Worm (Caenorhabditis elegans) whole organism, L2 larva: ENCODE results near the gene srm-5.

Experiments used
- C34F6.9 ChIP-seq: fragments of 150-350 bp; optimal IDR thresholded peaks from 2 replicates; lab custom pipeline; 2014; ENCODE audit warnings: missing biosample characterization, missing genetic modification characterization
- F13H6.1 ChIP-seq: sonication (generic microtip); optimal IDR thresholded peaks from 2 replicates; lab custom pipeline; 2016; ENCODE audit warnings: missing genetic modification characterization, missing compliant biosample characterization
- R02D3.7 ChIP-seq: fragments of 150-350 bp; optimal IDR thresholded peaks from 2 replicates; lab custom pipeline; 2014; ENCODE audit warnings: missing biosample characterization, missing genetic modification characterization
- Y55F3AM.14 ChIP-seq: fragments of 200-800 bp; sonication (Bioruptor generic); optimal IDR thresholded peaks from 2 replicates; lab custom pipeline; 2018; ENCODE audit warnings: mild to moderate bottlenecking, missing genetic modification characterization, missing compliant biosample characterization
- ZK546.5 ChIP-seq: sonication (generic microtip); optimal IDR thresholded peaks from 2 replicates; lab custom pipeline; 2017; ENCODE audit warnings: missing biosample characterization, missing genetic modification characterization
- alr-1 ChIP-seq: fragments of 150-350 bp; optimal IDR thresholded peaks from 2 replicates; lab custom pipeline; 2014; ENCODE audit warnings: missing biosample characterization, missing genetic modification characterization
- aly-2 ChIP-seq: fragments of 150-350 bp; optimal IDR thresholded peaks from 2 replicates; lab custom pipeline; 2014; ENCODE audit warnings: missing biosample characterization, missing genetic modification characterization
- ama-1 ChIP-seq: fragments of 150-350 bp; optimal IDR thresholded peaks from 2 replicates; lab custom pipeline; 2018; ENCODE audit warnings: inconsistent platforms
- blmp-1 ChIP-seq: sonication (generic microtip); optimal IDR thresholded peaks from 2 replicates; lab custom pipeline; 2017; ENCODE audit warnings: missing genetic modification characterization, mild to moderate bottlenecking, missing compliant biosample characterization, antibody characterized with exemption, moderate library complexity; ENCODE audit not compliant: insufficient read depth
- ceh-16 ChIP-seq: fragments of 150-350 bp; optimal IDR thresholded peaks from 2 replicates; lab custom pipeline; 2014; ENCODE audit warnings: missing biosample characterization, missing genetic modification characterization
- ceh-82 ChIP-seq: fragments of 150-350 bp; optimal IDR thresholded peaks from 2 replicates; lab custom pipeline; 2014; ENCODE audit warnings: missing biosample characterization, missing genetic modification characterization
- crh-2 ChIP-seq: sonication (generic microtip); optimal IDR thresholded peaks from 2 replicates; lab custom pipeline; 2017; ENCODE audit warnings: missing biosample characterization, missing genetic modification characterization
- dmd-4 ChIP-seq: sonication (generic microtip); optimal IDR thresholded peaks from 2 replicates; lab custom pipeline; 2017; ENCODE audit warnings: missing biosample characterization, missing genetic modification characterization
- egl-27 ChIP-seq: sonication (generic microtip); optimal IDR thresholded peaks from 3 replicates; lab custom pipeline; 2017; ENCODE audit warnings: missing biosample characterization, missing genetic modification reagents, missing genetic modification characterization
- elt-1 ChIP-seq: fragments of 150-350 bp; optimal IDR thresholded peaks from 2 replicates; lab custom pipeline; 2014; ENCODE audit warnings: missing biosample characterization, missing genetic modification characterization
- elt-3 ChIP-seq: sonication (generic microtip); optimal IDR thresholded peaks from 2 replicates; lab custom pipeline; 2017; ENCODE audit warnings: missing biosample characterization, missing genetic modification characterization
- fos-1 ChIP-seq: fragments of 150-350 bp; optimal IDR thresholded peaks from 2 replicates; lab custom pipeline; 2014; ENCODE audit warnings: missing biosample characterization, missing genetic modification characterization
- gmeb-1 ChIP-seq: fragments of 150-350 bp; optimal IDR thresholded peaks from 2 replicates; lab custom pipeline; 2014; ENCODE audit warnings: missing biosample characterization, missing genetic modification characterization
- lin-11 ChIP-seq: fragments of 150-350 bp; sonication (generic microtip); optimal IDR thresholded peaks from 2 replicates; lab custom pipeline; 2014; ENCODE audit warnings: missing biosample characterization, missing genetic modification characterization, inconsistent platforms, mixed read lengths
- lin-13 ChIP-seq: fragments of 150-350 bp; optimal IDR thresholded peaks from 2 replicates; lab custom pipeline; 2014; ENCODE audit warnings: missing biosample characterization, missing genetic modification reagents, missing genetic modification characterization
- lin-39 ChIP-seq: fragments of 150-350 bp; optimal IDR thresholded peaks from 2 replicates; lab custom pipeline; 2014; ENCODE audit warnings: missing biosample characterization, missing genetic modification reagents, missing genetic modification characterization
- lsy-2 ChIP-seq, 2 experiments: fragments of 150-350 bp in 1 of 2; sonication (generic microtip) in 1 of 2; optimal IDR thresholded peaks; 2 replicates each; lab custom pipeline; 2014 to 2017; ENCODE audit warnings: missing biosample characterization in 2 of 2, missing genetic modification characterization in 2 of 2
- mab-5 ChIP-seq: fragments of 150-350 bp; optimal IDR thresholded peaks from 2 replicates; lab custom pipeline; 2014; ENCODE audit warnings: missing biosample characterization, missing genetic modification characterization
- mbf-1 ChIP-seq: sonication (generic microtip); optimal IDR thresholded peaks from 2 replicates; lab custom pipeline; 2017; ENCODE audit warnings: missing biosample characterization, missing genetic modification characterization
- mdl-1 ChIP-seq, 2 experiments: fragments of 150-350 bp in 1 of 2; sonication (generic microtip) in 1 of 2; optimal IDR thresholded peaks; 2 replicates each; lab custom pipeline; 2017; ENCODE audit warnings: missing biosample characterization in 2 of 2, missing genetic modification characterization in 2 of 2
- nhr-10 ChIP-seq: sonication (generic microtip); optimal IDR thresholded peaks from 2 replicates; lab custom pipeline; 2017; ENCODE audit warnings: missing biosample characterization, missing genetic modification characterization
- nhr-11 ChIP-seq: fragments of 150-350 bp; optimal IDR thresholded peaks from 2 replicates; lab custom pipeline; 2014; ENCODE audit warnings: missing biosample characterization, missing genetic modification characterization
- nhr-12 ChIP-seq: fragments of 150-350 bp; optimal IDR thresholded peaks from 2 replicates; lab custom pipeline; 2014; ENCODE audit warnings: missing biosample characterization, missing genetic modification characterization
- nhr-129 ChIP-seq: fragments of 150-350 bp; optimal IDR thresholded peaks from 2 replicates; lab custom pipeline; 2014; ENCODE audit warnings: missing biosample characterization, missing genetic modification characterization
- nhr-21 ChIP-seq: fragments of 150-350 bp; optimal IDR thresholded peaks from 2 replicates; lab custom pipeline; 2014; ENCODE audit warnings: missing biosample characterization, missing genetic modification characterization
- nhr-23 ChIP-seq: fragments of 150-350 bp; optimal IDR thresholded peaks from 2 replicates; lab custom pipeline; 2014; ENCODE audit warnings: missing biosample characterization, missing genetic modification reagents, missing genetic modification characterization
- nhr-237 ChIP-seq: fragments of 150-350 bp; optimal IDR thresholded peaks from 2 replicates; lab custom pipeline; 2014; ENCODE audit warnings: missing biosample characterization, missing genetic modification characterization
- nhr-25 ChIP-seq: fragments of 150-350 bp; sonication (generic microtip); optimal IDR thresholded peaks from 3 replicates; lab custom pipeline; 2014; ENCODE audit warnings: missing biosample characterization, missing genetic modification characterization
- nhr-6 ChIP-seq: fragments of 150-350 bp; optimal IDR thresholded peaks from 2 replicates; lab custom pipeline; 2014; ENCODE audit warnings: missing biosample characterization, missing genetic modification characterization
- nhr-77 ChIP-seq: fragments of 150-350 bp; optimal IDR thresholded peaks from 2 replicates; lab custom pipeline; 2014; ENCODE audit warnings: missing biosample characterization, missing genetic modification characterization
- peb-1 ChIP-seq: fragments of 150-350 bp; optimal IDR thresholded peaks from 2 replicates; lab custom pipeline; 2014; ENCODE audit warnings: missing biosample characterization, missing genetic modification characterization
- sem-4 ChIP-seq: fragments of 150-350 bp; optimal IDR thresholded peaks from 2 replicates; lab custom pipeline; 2014; ENCODE audit warnings: missing biosample characterization, missing genetic modification reagents, missing genetic modification characterization
- skn-1 ChIP-seq: sonication (generic microtip); optimal IDR thresholded peaks from 2 replicates; lab custom pipeline; 2017; ENCODE audit warnings: missing biosample characterization, missing genetic modification characterization
- sma-3 ChIP-seq: sonication (generic microtip); optimal IDR thresholded peaks from 2 replicates; lab custom pipeline; 2016; ENCODE audit warnings: missing genetic modification reagents, missing genetic modification characterization, missing compliant biosample characterization
- sma-9 ChIP-seq, 2 experiments: fragments of 150-350 bp in 1 of 2; sonication (generic microtip) in 1 of 2; optimal IDR thresholded peaks; 2 replicates each; lab custom pipeline; 2014 to 2016; ENCODE audit warnings: missing genetic modification characterization in 2 of 2, mild to moderate bottlenecking in 1 of 2, missing biosample characterization in 1 of 2, missing compliant biosample characterization in 1 of 2, missing genetic modification reagents in 1 of 2, moderate library complexity in 1 of 2
- snpc-4 ChIP-seq: fragments of 150-350 bp; optimal IDR thresholded peaks from 2 replicates; lab custom pipeline; 2014; ENCODE audit warnings: missing biosample characterization, missing genetic modification characterization
- unc-39 ChIP-seq: fragments of 150-350 bp; optimal IDR thresholded peaks from 2 replicates; lab custom pipeline; 2014; ENCODE audit warnings: missing biosample characterization, missing genetic modification characterization
- unc-55 ChIP-seq: fragments of 150-350 bp; sonication (generic microtip); optimal IDR thresholded peaks from 3 replicates; lab custom pipeline; 2014; ENCODE audit warnings: missing biosample characterization, missing genetic modification reagents, missing genetic modification characterization
- unc-62 ChIP-seq: fragments of 150-350 bp; optimal IDR thresholded peaks from 2 replicates; lab custom pipeline; 2014; ENCODE audit warnings: missing biosample characterization, missing genetic modification reagents, missing genetic modification characterization
- zag-1 ChIP-seq: fragments of 150-350 bp; optimal IDR thresholded peaks from 2 replicates; lab custom pipeline; 2014; ENCODE audit warnings: missing biosample characterization, missing genetic modification characterization
- ztf-1 ChIP-seq: fragments of 200-800 bp; sonication (Bioruptor generic); conservative IDR thresholded peaks from 2 replicates; pipeline ENCODE4 v1.3.6; 2022; ENCODE audit warnings: missing genetic modification characterization, missing compliant biosample characterization
- ztf-11 ChIP-seq: sonication (generic microtip); optimal IDR thresholded peaks from 2 replicates; lab custom pipeline; 2017; ENCODE audit warnings: missing biosample characterization, missing genetic modification characterization
- ztf-4 ChIP-seq: fragments of 150-350 bp; optimal IDR thresholded peaks from 2 replicates; lab custom pipeline; 2014; ENCODE audit warnings: missing biosample characterization, missing genetic modification characterization

Gene srm-5

ce11 chrV:14341672-14342071 is 6.7 kb downstream of the srm-5 start, which contains the start of gene F47B8.10:
Gene F47B8.10 (plus strand): TSS chrV:14341972.
- TF ChIP-seq peb-1 (tag; lab: Kevin White, UChicago) (no peak), mbf-1 (tag; lab: Kevin White, UChicago) (no peak), nhr-21 (tag; lab: Kevin White, UChicago) (no peak), nhr-237 (no peak), sma-3 (GFP tag; lab: Kevin White, UChicago) (no peak), blmp-1 (tag; lab: Kevin White, UChicago) (no peak), R02D3.7 (tag; lab: Kevin White, UChicago) (no peak), Y55F3AM.14 (GFP tag; lab: Kevin White, UChicago) (no peak), F13H6.1 (tag; lab: Kevin White, UChicago) (no peak), ama-1 (lab: Kevin White, UChicago) (no peak), crh-2 (tag; lab: Kevin White, UChicago) (no peak), ZK546.5 (tag; lab: Kevin White, UChicago) (no peak), ztf-1 (GFP tag; lab: Robert Waterston, UW) (no peak)

- TF ChIP-seq mdl-1 (tag; optimal IDR thresholded peaks at IDR 0.05; lab: Kevin White, UChicago) (peak in 1 of 2 experiments; percentile 46), alr-1 (no peak), F13H6.1 (tag; lab: Kevin White, UChicago) (peak; percentile 93), nhr-6 (tag; lab: Kevin White, UChicago) (no peak), nhr-10 (tag; lab: Kevin White, UChicago) (no peak), nhr-21 (tag; lab: Kevin White, UChicago) (peak; percentile 91), crh-2 (tag; lab: Kevin White, UChicago) (peak; percentile 94), elt-3 (tag; lab: Kevin White, UChicago) (no peak), nhr-11 (tag; lab: Kevin White, UChicago) (no peak), sma-9 (GFP tag; optimal IDR thresholded peaks at IDR 0.05; lab: Kevin White, UChicago) (peak; percentile 94), sma-9 (tag; optimal IDR thresholded peaks at IDR 0.05; lab: Kevin White, UChicago) (no peak), Y55F3AM.14 (GFP tag; lab: Kevin White, UChicago) (peak; percentile 12), nhr-12 (tag; lab: Kevin White, UChicago) (no peak), blmp-1 (tag; lab: Kevin White, UChicago) (peak; percentile 87), elt-1 (tag; lab: Kevin White, UChicago) (no peak), sma-3 (GFP tag; lab: Kevin White, UChicago) (peak; percentile 95), gmeb-1 (peak; percentile 88), snpc-4 (tag; lab: Kevin White, UChicago) (peak; percentile 87), C34F6.9 (tag; lab: Kevin White, UChicago) (peak; percentile 97), ztf-4 (peak; percentile 85), aly-2 (tag; lab: Kevin White, UChicago) (no peak), egl-27 (peak; percentile 72), ceh-82 (tag; lab: Kevin White, UChicago) (peak; percentile 75), lin-13 (GFP tag; lab: Kevin White, UChicago) (peak; percentile 94), fos-1 (tag; lab: Kevin White, UChicago) (peak; percentile 76), skn-1 (peak; percentile 86), ztf-11 (tag; lab: Kevin White, UChicago) (no peak), nhr-25 (tag; lab: Kevin White, UChicago) (no peak), unc-55 (peak; percentile 100), dmd-4 (tag; lab: Kevin White, UChicago) (peak; percentile 43), ztf-1 (GFP tag; lab: Robert Waterston, UW) (no peak), lsy-2 (tag; optimal IDR thresholded peaks at IDR 0.05; lab: Kevin White, UChicago) (peak; percentile 80 to 96), ama-1 (lab: Kevin White, UChicago) (peak; percentile 53), nhr-77 (tag; lab: Kevin White, UChicago) (peak; percentile 66), R02D3.7 (tag; lab: Kevin White, UChicago) (peak; percentile 30), zag-1 (peak; percentile 56), unc-39 (tag; lab: Kevin White, UChicago) (no peak), peb-1 (tag; lab: Kevin White, UChicago) (no peak), mbf-1 (tag; lab: Kevin White, UChicago) (no peak), lin-39 (tag; lab: Kevin White, UChicago) (no peak), mab-5 (tag; lab: Kevin White, UChicago) (peak; percentile 88), nhr-129 (tag; lab: Kevin White, UChicago) (peak; percentile 95), nhr-23 (tag; lab: Kevin White, UChicago) (no peak), nhr-237 (no peak), ZK546.5 (tag; lab: Kevin White, UChicago) (peak; percentile 29), ceh-16 (tag; lab: Kevin White, UChicago) (peak; percentile 64), lin-11 (peak; percentile 96), unc-62 (GFP tag; lab: Kevin White, UChicago) (no peak), sem-4 (peak; percentile 95)
Observed at ce11 chrV:14347234-14347826, 12.3 kb downstream of the srm-5 start, which contains the start of gene cept-2. Gene cept-2 (plus strand): TSS chrV:14347766.
